Worm (Caenorhabditis elegans): ENCODE measurements around the gene C39H7.4.

C39H7.4 gene

ce11 chrIV:5655966-5656389 lies 41.6 kb upstream of the C39H7.4 start (continued):
- TF ChIP-seq elt-3 (tag; optimal IDR thresholded peaks at IDR 0.05), result peak in 1 of 3 experiments; percentile 5
- no peak for TF ChIP-seq ztf-11 (tag; optimal IDR thresholded peaks at IDR 0.05)
- TF ChIP-seq egl-27 (tag; optimal IDR thresholded peaks at IDR 0.05), result peak; percentile 29
- peak; percentile 36 for TF ChIP-seq lsy-12 (tag; optimal IDR thresholded peaks at IDR 0.05)
- peak; percentile 87 for TF ChIP-seq nhr-23 (tag; optimal IDR thresholded peaks at IDR 0.05)
- TF ChIP-seq pqm-1 (tag; optimal IDR thresholded peaks at IDR 0.05), result peak; percentile 72
- TF ChIP-seq mdl-1 (tag; optimal IDR thresholded peaks at IDR 0.05), result no peak
- TF ChIP-seq ceh-9 (tag; optimal IDR thresholded peaks at IDR 0.05), result no peak

ce11 chrIV:5654693-5655092 lies 40.3 kb upstream of the C39H7.4 start:
- TF ChIP-seq ceh-28 (tag; optimal IDR thresholded peaks at IDR 0.05), result no peak

ce11 chrIV:5654203-5654602 lies 39.8 kb upstream of the C39H7.4 start:
- TF ChIP-seq pqm-1 (tag; optimal IDR thresholded peaks at IDR 0.05) (peak; percentile 64), jun-1 (tag; optimal IDR thresholded peaks at IDR 0.05) (peak; percentile 71), ceh-82 (tag; optimal IDR thresholded peaks at IDR 0.05) (no peak), elt-2 (tag; optimal IDR thresholded peaks at IDR 0.05) (peak; percentile 92), nhr-12 (tag; optimal IDR thresholded peaks at IDR 0.05) (no peak)

- TF ChIP-seq nfya-1 (tag; optimal IDR thresholded peaks at IDR 0.05; ENCODE audit: insufficient read depth) (no peak), sea-2 (GFP tag; optimal IDR thresholded peaks at IDR 0.05) (no peak), pha-4 (tag; optimal IDR thresholded peaks at IDR 0.05) (no peak), skn-1 (tag; optimal IDR thresholded peaks at IDR 0.05) (no peak), ceh-9 (tag; optimal IDR thresholded peaks at IDR 0.05) (no peak), snpc-4 (tag; optimal IDR thresholded peaks at IDR 0.05) (no peak), zag-1 (tag; optimal IDR thresholded peaks at IDR 0.05) (no peak), nhr-11 (tag; optimal IDR thresholded peaks at IDR 0.05) (no peak), egl-5 (tag; optimal IDR thresholded peaks at IDR 0.05) (no peak), eor-1 (tag; optimal IDR thresholded peaks at IDR 0.05) (no peak), unc-39 (tag; optimal IDR thresholded peaks at IDR 0.05) (no peak), nhr-23 (tag; optimal IDR thresholded peaks at IDR 0.05) (no peak), R02D3.7 (tag; optimal IDR thresholded peaks at IDR 0.05) (no peak), nhr-43 (tag; optimal IDR thresholded peaks at IDR 0.05; ENCODE audit: poor library complexity, severe bottlenecking) (no peak), tbx-2 (tag; optimal IDR thresholded peaks at IDR 0.05) (no peak), elt-1 (tag; optimal IDR thresholded peaks at IDR 0.05) (no peak), jun-1 (tag; optimal IDR thresholded peaks at IDR 0.05) (no peak)
Measured at ce11 chrIV:5653649-5654048, 39.2 kb upstream of the C39H7.4 start, which contains the start of gene clec-178. Gene clec-178 (plus strand): TSS chrIV:5653949.

ce11 chrIV:5652811-5653483 lies 38.5 kb upstream of the C39H7.4 start:
- TF ChIP-seq ama-1 (optimal IDR thresholded peaks at IDR 0.05), result peak; percentile 8
- no peak for TF ChIP-seq hmg-11 (tag; optimal IDR thresholded peaks at IDR 0.05)
- no peak for TF ChIP-seq mdl-1 (tag; optimal IDR thresholded peaks at IDR 0.05)
- peak; percentile 50 for TF ChIP-seq pqm-1 (tag; optimal IDR thresholded peaks at IDR 0.05)
- no peak for TF ChIP-seq nhr-237 (tag; optimal IDR thresholded peaks at IDR 0.05)
- peak; percentile 63 for TF ChIP-seq elt-2 (tag; optimal IDR thresholded peaks at IDR 0.05)

ce11 chrIV:5650761-5651332 lies 36.4 kb upstream of the C39H7.4 start:
- peak; percentile 11 for TF ChIP-seq nhr-43 (tag; optimal IDR thresholded peaks at IDR 0.05; ENCODE audit: poor library complexity, severe bottlenecking)
- TF ChIP-seq ceh-82 (tag; optimal IDR thresholded peaks at IDR 0.05), result no peak
- TF ChIP-seq nhr-67 (tag; optimal IDR thresholded peaks at IDR 0.05), result no peak
- no peak for TF ChIP-seq lsy-12 (tag; optimal IDR thresholded peaks at IDR 0.05)
- TF ChIP-seq unc-62 (GFP tag; optimal IDR thresholded peaks at IDR 0.05), result no peak
- TF ChIP-seq ama-1 (optimal IDR thresholded peaks at IDR 0.05), result no peak
- no peak for TF ChIP-seq jun-1 (tag; optimal IDR thresholded peaks at IDR 0.05)
